Fruit fly (Drosophila melanogaster): ENCODE data around the gene Rab9Fa.

DNA sequence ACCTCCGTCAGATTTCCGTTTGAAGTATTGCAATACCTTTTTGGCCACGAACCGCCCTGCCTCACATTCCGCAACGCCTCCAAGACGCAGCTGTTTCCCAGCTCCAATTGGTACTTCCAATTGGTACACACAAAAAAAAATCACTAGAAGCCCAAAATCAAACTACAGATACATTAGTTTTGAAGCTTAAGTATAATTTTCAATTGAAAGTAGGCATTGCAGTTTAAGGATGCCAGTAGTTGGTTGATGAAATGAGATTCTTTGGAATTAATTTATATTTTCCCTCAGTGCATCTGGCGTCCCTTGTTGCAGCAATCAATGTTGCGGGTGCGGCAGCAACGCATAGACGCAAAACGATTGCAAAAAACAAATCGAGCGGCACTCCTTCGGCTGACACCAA lies 17.1 kb downstream of the Rab9Fa start:
- TF ChIP-seq EcR (GFP tag; optimal IDR thresholded peaks at IDR 0.05) (no peak), CG8478 (optimal IDR thresholded peaks at IDR 0.05) (no peak), Dll (optimal IDR thresholded peaks at IDR 0.05) (no peak), pan (optimal IDR thresholded peaks at IDR 0.05) (no peak)
